Fruit fly (Drosophila melanogaster) whole organism, prepupa: ENCODE measurements around the gene CG5828.

Experiments
- CG11762 ChIP-seq: fragments of 200-800 bp; sonication (Bioruptor generic); optimal IDR thresholded peaks from 3 replicates; lab custom pipeline; 2016; ENCODE audit warnings: missing biosample characterization, missing genetic modification characterization; ENCODE audit not compliant: insufficient read depth
- CG34406 ChIP-seq: fragments of 200-800 bp; sonication (Bioruptor generic); optimal IDR thresholded peaks from 3 replicates; lab custom pipeline; 2016; ENCODE audit warnings: missing biosample characterization, missing genetic modification characterization
- CG6854 ChIP-seq: fragments of 200-800 bp; sonication (Bioruptor generic); optimal IDR thresholded peaks from 2 replicates; lab custom pipeline; 2017; ENCODE audit warnings: missing biosample characterization, mild to moderate bottlenecking, missing genetic modification characterization
- CG8319 ChIP-seq: fragments of 200-800 bp; sonication (Bioruptor generic); optimal IDR thresholded peaks from 3 replicates; lab custom pipeline; 2016; ENCODE audit warnings: missing biosample characterization, missing genetic modification characterization
- Gug ChIP-seq: fragments of 200-800 bp; sonication (Bioruptor generic); IDR thresholded peaks from 2 replicates; pipeline ENCODE4 v1.3.6; 2022; ENCODE audit warnings: missing biosample characterization, missing genetic modification characterization
- Sox102F ChIP-seq: fragments of 200-800 bp; sonication (Bioruptor generic); optimal IDR thresholded peaks from 2 replicates; lab custom pipeline; 2016; ENCODE audit warnings: missing biosample characterization, mild to moderate bottlenecking, missing genetic modification characterization
- dsx ChIP-seq: fragments of 200-800 bp; optimal IDR thresholded peaks from 3 replicates; lab custom pipeline; 2019; ENCODE audit warnings: missing biosample characterization, mild to moderate bottlenecking, missing genetic modification characterization, moderate library complexity; ENCODE audit not compliant: poor library complexity, severe bottlenecking
- eg ChIP-seq: fragments of 200-800 bp; sonication (Bioruptor generic); IDR thresholded peaks from 3 replicates; pipeline ENCODE4 v1.3.6; 2022; ENCODE audit warnings: missing biosample characterization, missing genetic modification characterization
- ss ChIP-seq, 2 experiments: fragments of 200-800 bp; sonication (Bioruptor generic); optimal IDR thresholded peaks; 2 replicates in 1 of 2; 3 replicates in 1 of 2; lab custom pipeline; 2017 to 2018; ENCODE audit warnings: mild to moderate bottlenecking in 2 of 2, missing biosample characterization in 2 of 2, missing genetic modification characterization in 2 of 2, moderate library complexity in 1 of 2
- svp ChIP-seq: fragments of 200-800 bp; sonication (Bioruptor generic); peaks from one replicate; lab custom pipeline; 2016; ENCODE audit warnings: missing biosample characterization, missing genetic modification characterization

DNA sequence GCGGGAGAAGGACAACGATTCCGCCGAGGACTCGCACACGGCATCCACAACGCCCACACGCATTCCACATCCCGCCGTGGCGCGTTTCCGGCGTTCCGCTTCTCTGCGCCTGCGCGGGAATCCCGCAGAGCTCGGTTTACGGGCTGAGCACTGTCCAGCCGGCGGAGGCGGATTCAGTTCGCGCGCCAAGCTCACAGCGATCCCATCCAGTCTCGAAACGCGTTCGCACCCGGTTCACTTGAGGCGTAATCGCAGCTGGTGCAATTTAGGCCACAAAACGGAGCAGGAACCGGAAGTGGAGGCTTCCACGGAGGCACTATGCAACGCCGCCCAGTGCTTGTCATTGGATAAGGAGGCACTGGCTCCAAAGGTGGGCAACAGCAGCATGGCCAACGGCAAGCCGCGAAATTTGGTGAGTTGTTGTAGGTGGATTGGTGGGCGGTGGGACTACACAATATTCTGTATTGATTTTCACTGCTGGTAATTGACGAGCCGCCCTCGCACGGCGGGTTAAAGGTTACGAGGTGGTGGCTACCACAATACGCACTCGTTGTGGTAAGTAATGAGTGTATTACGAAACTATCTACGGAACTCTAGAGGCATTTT is 30.9 kb upstream of the CG5828 start:
- TF ChIP-seq dsx (GFP tag; lab: Kevin White, UChicago) (no peak), eg (GFP tag; lab: Robert Waterston, UW) (no peak), CG11762 (GFP tag; lab: Kevin White, UChicago) (no peak), ss (GFP tag; optimal IDR thresholded peaks at IDR 0.05; lab: Kevin White, UChicago) (no peak), Sox102F (GFP tag; lab: Kevin White, UChicago) (no peak), Gug (GFP tag; lab: Robert Waterston, UW) (no peak), CG6854 (GFP tag; lab: Kevin White, UChicago) (no peak), CG8319 (GFP tag; lab: Kevin White, UChicago) (no peak), svp (GFP tag; lab: Kevin White, UChicago) (no peak), CG34406 (GFP tag; lab: Kevin White, UChicago) (no peak)
